Fruit fly (Drosophila melanogaster): ENCODE measurements around the gene CG43133.

The CG43133 gene

dm6 chrX:18101098-18101711 is 28.8 kb downstream of the CG43133 start, which contains the start of gene Mvb12 (continued):
- TF ChIP-seq Drgx (GFP tag; IDR thresholded peaks at IDR 0.05) (no peak), hbn (GFP tag; IDR thresholded peaks at IDR 0.05; ENCODE audit: partially characterized antibody) (peak; percentile 51), CG15514 (GFP tag; optimal IDR thresholded peaks at IDR 0.05) (peak; percentile 33), btn (GFP tag; optimal IDR thresholded peaks at IDR 0.05) (no peak), Doc3 (GFP tag; IDR thresholded peaks at IDR 0.05; ENCODE audit: partially characterized antibody) (peak; percentile 51; the same call in 2 of the 3 replicates), CG31441 (GFP tag; IDR thresholded peaks at IDR 0.05) (no peak), CG9932 (GFP tag; IDR thresholded peaks at IDR 0.05) (peak; percentile 23; the same call in 1 of the 2 replicates), CG10565 (GFP tag; optimal IDR thresholded peaks at IDR 0.05) (no peak), CG12219 (GFP tag; optimal IDR thresholded peaks at IDR 0.05) (no peak), bsh (GFP tag; optimal IDR thresholded peaks at IDR 0.05) (peak in 1 of 2 experiments; percentile 37), CG16779 (GFP tag; IDR thresholded peaks at IDR 0.05) (no peak), CoRest (tag; optimal IDR thresholded peaks at IDR 0.05) (peak; percentile 13), H15 (GFP tag; IDR thresholded peaks at IDR 0.05) (no peak), Trl (optimal IDR thresholded peaks at IDR 0.05) (no peak), Trl (GFP tag; optimal IDR thresholded peaks at IDR 0.05) (no peak), CG14965 (GFP tag; optimal IDR thresholded peaks at IDR 0.05; ENCODE audit: borderline replicate concordance) (no peak), tna (GFP tag; IDR thresholded peaks at IDR 0.05; ENCODE audit: partially characterized antibody) (no peak), MBD-R2 (GFP tag; IDR thresholded peaks at IDR 0.05) (0 out of 2 replicates have a peak, but pooled peaks have one; percentile 35), CG7963 (GFP tag; IDR thresholded peaks at IDR 0.05; ENCODE audit: partially characterized antibody) (0 out of 3 replicates have a peak, but pooled peaks have one; percentile 40), gce (GFP tag; IDR thresholded peaks at IDR 0.05) (no peak), h (optimal IDR thresholded peaks at IDR 0.05) (no peak), eve (GFP tag; optimal IDR thresholded peaks at IDR 0.05) (no peak), CG13123 (GFP tag; optimal IDR thresholded peaks at IDR 0.05) (no peak), CG17912 (GFP tag; optimal IDR thresholded peaks at IDR 0.05) (no peak), CG4424 (GFP tag; optimal IDR thresholded peaks at IDR 0.05) (no peak), slou (GFP tag; optimal IDR thresholded peaks at IDR 0.05) (no peak), CG7839 (tag; optimal IDR thresholded peaks at IDR 0.05) (no peak), peb (GFP tag; IDR thresholded peaks at IDR 0.05) (no peak), Mad (GFP tag; optimal IDR thresholded peaks at IDR 0.05) (no peak), CG10431 (GFP tag; optimal IDR thresholded peaks at IDR 0.05) (no peak), tx (GFP tag; optimal IDR thresholded peaks at IDR 0.05) (no peak), Dp (GFP tag; optimal IDR thresholded peaks at IDR 0.05) (no peak), zen (tag; optimal IDR thresholded peaks at IDR 0.05) (no peak), lbe (GFP tag; optimal IDR thresholded peaks at IDR 0.05) (no peak), CG11504 (tag; optimal IDR thresholded peaks at IDR 0.05) (no peak), zf30C (GFP tag; optimal IDR thresholded peaks at IDR 0.05) (no peak), ara (GFP tag; IDR thresholded peaks at IDR 0.05) (0 out of 2 replicates have a peak, but pooled peaks have one; percentile 20), kay (GFP tag; optimal IDR thresholded peaks at IDR 0.05) (no peak), odd (GFP tag; optimal IDR thresholded peaks at IDR 0.05) (no peak), Tbp (GFP tag; optimal IDR thresholded peaks at IDR 0.05) (no peak), salm (tag; optimal IDR thresholded peaks at IDR 0.05) (peak; percentile 1), Jarid2 (GFP tag; optimal IDR thresholded peaks at IDR 0.05) (peak; percentile 62), tgo (GFP tag; IDR thresholded peaks at IDR 0.05) (no peak), CG12659 (GFP tag; optimal IDR thresholded peaks at IDR 0.05) (peak; percentile 29), MESR4 (GFP tag; optimal IDR thresholded peaks at IDR 0.05) (peak; percentile 54), MTF-1 (GFP tag; optimal IDR thresholded peaks at IDR 0.05; ENCODE audit: borderline replicate concordance) (no peak), Elba2 (GFP tag; optimal IDR thresholded peaks at IDR 0.05) (no peak), CG14710 (tag; optimal IDR thresholded peaks at IDR 0.05) (peak; percentile 15), CHES-1-like (GFP tag; optimal IDR thresholded peaks at IDR 0.05) (no peak), unpg (GFP tag; optimal IDR thresholded peaks at IDR 0.05) (peak; percentile 38)
